Worm (Caenorhabditis elegans) whole organism, L4 larva: ENCODE measurements around the gene srb-18.
A peak's percentile ranks its signal among the peaks of the same experiment; 100 is the strongest.

Experiments
- F10B5.3 ChIP-seq: sonication (generic microtip); optimal IDR thresholded peaks from 2 replicates; lab custom pipeline; 2016; ENCODE audit warnings: mild to moderate bottlenecking, missing genetic modification characterization, missing compliant biosample characterization
- F26F4.8 ChIP-seq: fragments of 200-800 bp; sonication (Bioruptor generic); conservative IDR thresholded peaks from 2 replicates; pipeline ENCODE4 v1.3.6; 2022; ENCODE audit warnings: missing genetic modification characterization, missing compliant biosample characterization
- F44E2.7 ChIP-seq: fragments of 200-800 bp; sonication (Bioruptor generic); IDR thresholded peaks from 2 replicates; pipeline ENCODE4 v2.1.2; 2022; ENCODE audit warnings: missing genetic modification characterization, missing compliant biosample characterization
- F49E8.2 ChIP-seq: sonication (generic microtip); optimal IDR thresholded peaks from 2 replicates; lab custom pipeline; 2016; ENCODE audit warnings: missing compliant biosample characterization, mild to moderate bottlenecking, missing genetic modification characterization, borderline replicate concordance
- Y105C5A.15 ChIP-seq: fragments of 200-800 bp; sonication (Bioruptor generic); IDR thresholded peaks from 2 replicates; pipeline ENCODE4 v1.3.6; 2022; ENCODE audit warnings: missing genetic modification characterization, missing compliant biosample characterization
- Y48G9A.11 ChIP-seq: fragments of 200-800 bp; sonication (Bioruptor generic); IDR thresholded peaks from 2 replicates; pipeline ENCODE4 v1.3.6; 2022; ENCODE audit warnings: missing genetic modification reagents, missing genetic modification characterization, missing compliant biosample characterization
- ama-1 ChIP-seq: fragments of 150-350 bp; optimal IDR thresholded peaks from 2 replicates; lab custom pipeline; 2014; ENCODE audit warnings: inconsistent platforms, mixed read lengths
- attf-4 ChIP-seq: sonication (generic microtip); optimal IDR thresholded peaks from 3 replicates; lab custom pipeline; 2017; ENCODE audit warnings: missing biosample characterization, missing genetic modification characterization
- ceh-32 ChIP-seq: sonication (generic microtip); optimal IDR thresholded peaks from 2 replicates; lab custom pipeline; 2016; ENCODE audit warnings: mild to moderate bottlenecking, missing genetic modification characterization, missing compliant biosample characterization; ENCODE audit not compliant: poor library complexity
- ceh-44 ChIP-seq: fragments of 200-800 bp; sonication (Bioruptor generic); IDR thresholded peaks from 2 replicates; pipeline ENCODE4 v1.3.6; 2022; ENCODE audit warnings: missing genetic modification reagents, missing genetic modification characterization, missing compliant biosample characterization
- ctbp-1 ChIP-seq: fragments of 200-800 bp; sonication (Bioruptor generic); IDR thresholded peaks from 2 replicates; pipeline ENCODE4 v1.3.6; 2022; ENCODE audit warnings: missing genetic modification reagents, missing genetic modification characterization, missing compliant biosample characterization
- daf-12 ChIP-seq: fragments of 150-350 bp; optimal IDR thresholded peaks from 2 replicates; lab custom pipeline; 2014; ENCODE audit warnings: missing biosample characterization, missing genetic modification reagents, missing genetic modification characterization
- daf-19 ChIP-seq: fragments of 200-800 bp; sonication (Bioruptor generic); conservative IDR thresholded peaks from 2 replicates; pipeline ENCODE4 v1.3.6; 2022; ENCODE audit warnings: missing genetic modification characterization, missing compliant biosample characterization
- daf-8 ChIP-seq: fragments of 200-800 bp; sonication (Bioruptor generic); IDR thresholded peaks from 2 replicates; pipeline ENCODE4 v1.3.6; 2022; ENCODE audit warnings: missing genetic modification characterization, missing compliant biosample characterization
- dmd-6 ChIP-seq: fragments of 200-800 bp; sonication (Bioruptor generic); IDR thresholded peaks from 2 replicates; pipeline ENCODE4 v1.3.6; 2022; ENCODE audit warnings: missing genetic modification reagents, missing genetic modification characterization, missing compliant biosample characterization
- dmd-8 ChIP-seq: fragments of 200-800 bp; sonication (Bioruptor generic); IDR thresholded peaks from 2 replicates; pipeline ENCODE4 v1.3.6; 2022; ENCODE audit warnings: missing genetic modification characterization, missing compliant biosample characterization
- egl-43 ChIP-seq: fragments of 200-800 bp; sonication (Bioruptor generic); IDR thresholded peaks from 2 replicates; pipeline ENCODE4 v1.3.6; 2022; ENCODE audit warnings: missing genetic modification reagents, missing genetic modification characterization, missing compliant biosample characterization
- fkh-10 ChIP-seq: fragments of 150-350 bp; optimal IDR thresholded peaks from 2 replicates; lab custom pipeline; 2014; ENCODE audit warnings: missing biosample characterization, missing genetic modification reagents, missing genetic modification characterization
- hlh-11 ChIP-seq: fragments of 200-800 bp; sonication (Bioruptor generic); optimal IDR thresholded peaks from 2 replicates; lab custom pipeline; 2018; ENCODE audit warnings: mild to moderate bottlenecking, missing genetic modification characterization, missing compliant biosample characterization
- hmg-1.1 ChIP-seq: fragments of 200-800 bp; sonication (Bioruptor generic); IDR thresholded peaks from 2 replicates; pipeline ENCODE4 v1.3.6; 2022; ENCODE audit warnings: missing genetic modification reagents, missing genetic modification characterization, missing compliant biosample characterization
- jun-1 ChIP-seq: fragments of 150-350 bp; optimal IDR thresholded peaks from 2 replicates; lab custom pipeline; 2014; ENCODE audit warnings: missing biosample characterization, missing genetic modification reagents, missing genetic modification characterization
- lin-1 ChIP-seq: fragments of 200-800 bp; sonication (Bioruptor generic); IDR thresholded peaks from 2 replicates; pipeline ENCODE4 v1.3.6; 2022; ENCODE audit warnings: missing genetic modification reagents, missing genetic modification characterization, missing compliant biosample characterization
- lin-13 ChIP-seq: fragments of 150-350 bp; optimal IDR thresholded peaks from 2 replicates; lab custom pipeline; 2014; ENCODE audit warnings: missing biosample characterization, missing genetic modification reagents, missing genetic modification characterization
- lin-15B ChIP-seq: fragments of 150-350 bp; sonication (generic microtip); optimal IDR thresholded peaks from 3 replicates; lab custom pipeline; 2014; ENCODE audit warnings: missing biosample characterization, missing genetic modification characterization
- lin-29 ChIP-seq: fragments of 200-800 bp; sonication (Bioruptor generic); IDR thresholded peaks from 2 replicates; pipeline ENCODE4 v1.3.6; 2022; ENCODE audit warnings: missing genetic modification reagents, missing genetic modification characterization, missing compliant biosample characterization
- lir-3 ChIP-seq: sonication (generic microtip); optimal IDR thresholded peaks from 2 replicates; lab custom pipeline; 2016; ENCODE audit warnings: mild to moderate bottlenecking, missing genetic modification characterization, missing compliant biosample characterization
- madf-5 ChIP-seq, 2 experiments: fragments of 200-800 bp; sonication (Bioruptor generic); IDR thresholded peaks; 2 replicates each; pipeline ENCODE4 v1.3.6; 2022; ENCODE audit warnings: missing compliant biosample characterization in 2 of 2, missing genetic modification characterization in 2 of 2
- mep-1 ChIP-seq: fragments of 150-350 bp; sonication (generic microtip); optimal IDR thresholded peaks from 3 replicates; lab custom pipeline; 2014; ENCODE audit warnings: missing biosample characterization, missing genetic modification characterization
- mxl-2 ChIP-seq: fragments of 200-800 bp; sonication (Bioruptor generic); conservative IDR thresholded peaks from 2 replicates; pipeline ENCODE4 v1.3.6; 2022; ENCODE audit warnings: missing genetic modification reagents, missing genetic modification characterization, missing compliant biosample characterization
- mxl-3 ChIP-seq: fragments of 200-800 bp; sonication (Bioruptor generic); optimal IDR thresholded peaks from 2 replicates; lab custom pipeline; 2018; ENCODE audit warnings: mild to moderate bottlenecking, missing genetic modification characterization, missing compliant biosample characterization
- nhr-10 ChIP-seq: fragments of 150-350 bp; optimal IDR thresholded peaks from 2 replicates; lab custom pipeline; 2014; ENCODE audit warnings: missing biosample characterization, missing genetic modification characterization
- nhr-28 ChIP-seq: fragments of 150-350 bp; optimal IDR thresholded peaks from 2 replicates; lab custom pipeline; 2014; ENCODE audit warnings: missing biosample characterization, missing genetic modification characterization
- nhr-42 ChIP-seq: fragments of 200-800 bp; sonication (Bioruptor generic); IDR thresholded peaks from 2 replicates; pipeline ENCODE4 v1.3.6; 2022; ENCODE audit warnings: missing genetic modification characterization, missing compliant biosample characterization
- nhr-48 ChIP-seq: sonication (generic microtip); optimal IDR thresholded peaks from 2 replicates; lab custom pipeline; 2016; ENCODE audit warnings: mild to moderate bottlenecking, missing genetic modification characterization, missing compliant biosample characterization
- saeg-2 ChIP-seq: fragments of 200-800 bp; sonication (Bioruptor generic); IDR thresholded peaks from 2 replicates; pipeline ENCODE4 v1.3.6; 2022; ENCODE audit warnings: missing genetic modification reagents, missing genetic modification characterization, missing compliant biosample characterization
- snpc-1.2 ChIP-seq: fragments of 200-800 bp; sonication (Bioruptor generic); IDR thresholded peaks from 2 replicates; pipeline ENCODE4 v1.3.6; 2022; ENCODE audit warnings: missing genetic modification reagents, missing genetic modification characterization, missing compliant biosample characterization
- snpc-4 ChIP-seq: fragments of 150-350 bp; optimal IDR thresholded peaks from 2 replicates; lab custom pipeline; 2014; ENCODE audit warnings: missing biosample characterization, missing genetic modification characterization
- spr-1 ChIP-seq: sonication (generic microtip); optimal IDR thresholded peaks from 2 replicates; lab custom pipeline; 2016; ENCODE audit warnings: mild to moderate bottlenecking, missing genetic modification characterization, missing compliant biosample characterization
- zfp-3 ChIP-seq: fragments of 200-800 bp; sonication (Bioruptor generic); conservative IDR thresholded peaks from 2 replicates; pipeline ENCODE4 v1.3.6; 2022; ENCODE audit warnings: missing genetic modification reagents, missing genetic modification characterization, missing compliant biosample characterization
- zip-11 ChIP-seq: fragments of 200-800 bp; sonication (Bioruptor generic); IDR thresholded peaks from 2 replicates; pipeline ENCODE4 v1.3.6; 2022; ENCODE audit warnings: missing genetic modification characterization, missing compliant biosample characterization
- zip-2 ChIP-seq: fragments of 150-350 bp; optimal IDR thresholded peaks from 2 replicates; lab custom pipeline; 2014; ENCODE audit warnings: missing biosample characterization, missing genetic modification characterization

Gene srb-18

ce11 chrV:7497440-7497839 lies 17.6 kb upstream of the srb-18 start, which contains the start of gene srh-79 (continued):
- TF ChIP-seq mxl-2 (GFP tag; lab: Robert Waterston, UW) (no peak), daf-12 (tag; lab: Kevin White, UChicago) (no peak), F10B5.3 (no peak)

ce11 chrV:7501194-7501593 lies 13.8 kb upstream of the srb-18 start:
- TF ChIP-seq lin-29: no peak
- TF ChIP-seq snpc-4 (tag; lab: Kevin White, UChicago): no peak
- no peak for TF ChIP-seq nhr-48 (tag; lab: Kevin White, UChicago)
- no peak for TF ChIP-seq ama-1
- TF ChIP-seq saeg-2 (GFP tag; lab: Robert Waterston, UW): no peak
- no peak for TF ChIP-seq egl-43 (GFP tag; lab: Robert Waterston, UW)
- TF ChIP-seq zip-2 (tag; lab: Kevin White, UChicago): no peak
- no peak for TF ChIP-seq lin-15B (tag; lab: Kevin White, UChicago)
- no peak for TF ChIP-seq spr-1
- TF ChIP-seq snpc-1.2 (GFP tag; lab: Robert Waterston, UW): no peak
- TF ChIP-seq F26F4.8 (GFP tag; lab: Robert Waterston, UW): no peak
- no peak for TF ChIP-seq hmg-1.1
- TF ChIP-seq fkh-10: no peak
- no peak for TF ChIP-seq attf-4 (tag; lab: Kevin White, UChicago)
- no peak for TF ChIP-seq F49E8.2 (tag; lab: Kevin White, UChicago)
- TF ChIP-seq mep-1: no peak

- no peak for TF ChIP-seq spr-1
- TF ChIP-seq mxl-2 (GFP tag; lab: Robert Waterston, UW): no peak
- TF ChIP-seq lin-1 (GFP tag; lab: Robert Waterston, UW): no peak
- TF ChIP-seq dmd-8 (GFP tag; lab: Robert Waterston, UW): no peak
- no peak for TF ChIP-seq zfp-3 (GFP tag; lab: Robert Waterston, UW)
- no peak for TF ChIP-seq ceh-44 (GFP tag; lab: Robert Waterston, UW)
- no peak for TF ChIP-seq Y48G9A.11 (GFP tag; lab: Robert Waterston, UW)
- no peak for TF ChIP-seq egl-43 (GFP tag; lab: Robert Waterston, UW)
- no peak for TF ChIP-seq daf-19
- no peak for TF ChIP-seq ctbp-1
- TF ChIP-seq hlh-11 (tag; lab: Kevin White, UChicago): no peak
Measured at ce11 chrV:7504271-7504670, 10.8 kb upstream of the srb-18 start, which contains the start of gene srh-229. srh-229 (minus strand) TSS chrV:7504371.

- no peak for TF ChIP-seq lin-13 (GFP tag; lab: Kevin White, UChicago)
- 0 out of 2 replicates have a peak, but pooled peaks have one; percentile 3 for TF ChIP-seq ceh-44 (GFP tag; lab: Robert Waterston, UW)
Measured at ce11 chrV:7506207-7506606, 8.8 kb upstream of the srb-18 start.

ce11 chrV:7508566-7509044 lies 6.4 kb upstream of the srb-18 start, which contains the start of the genes str-31 and nhr-172:
str-31 (minus strand) TSS chrV:7508666.
nhr-172 (plus strand) TSS chrV:7508994.
- TF ChIP-seq lin-15B (tag; lab: Kevin White, UChicago) (no peak), nhr-28 (no peak), ctbp-1 (no peak), ceh-44 (GFP tag; lab: Robert Waterston, UW) (no peak), lir-3 (tag; lab: Kevin White, UChicago) (no peak), F49E8.2 (tag; lab: Kevin White, UChicago) (no peak), attf-4 (tag; lab: Kevin White, UChicago) (no peak), madf-5 (GFP tag; IDR thresholded peaks at IDR 0.05; lab: Robert Waterston, UW) (no peak), jun-1 (tag; lab: Kevin White, UChicago) (no peak), F44E2.7 (no peak), fkh-10 (no peak), nhr-10 (tag; lab: Kevin White, UChicago) (no peak), mxl-2 (GFP tag; lab: Robert Waterston, UW) (no peak), ceh-32 (tag; lab: Kevin White, UChicago) (no peak), mxl-3 (GFP tag; lab: Kevin White, UChicago) (no peak), dmd-6 (GFP tag; lab: Robert Waterston, UW) (no peak), daf-8 (GFP tag; lab: Robert Waterston, UW) (no peak), zip-11 (no peak), Y105C5A.15 (GFP tag; lab: Robert Waterston, UW) (no peak), nhr-42 (GFP tag; lab: Robert Waterston, UW) (no peak)
- TF ChIP-seq, all 104 proteins: peak for 0
